Worm (Caenorhabditis elegans) whole organism, L4 larva: ENCODE data around the gene let-60.

Experiments
- ZK546.5 ChIP-seq, 2 experiments: sonication (generic microtip); optimal IDR thresholded peaks; 2 replicates each; lab custom pipeline; 2017; ENCODE audit warnings: missing biosample characterization in 2 of 2, missing genetic modification characterization in 2 of 2
- aha-1 ChIP-seq: fragments of 150-350 bp; peaks from one replicate; lab custom pipeline; 2014; ENCODE audit warnings: missing biosample characterization, missing genetic modification characterization
- ceh-82 ChIP-seq: sonication (generic microtip); optimal IDR thresholded peaks from 2 replicates; lab custom pipeline; 2017; ENCODE audit warnings: missing biosample characterization, missing genetic modification characterization
- ces-1 ChIP-seq: fragments of 150-350 bp; sonication (generic microtip); optimal IDR thresholded peaks from 4 replicates; lab custom pipeline; 2014; ENCODE audit warnings: missing biosample characterization, missing genetic modification reagents, missing genetic modification characterization
- jun-1 ChIP-seq: fragments of 150-350 bp; optimal IDR thresholded peaks from 2 replicates; lab custom pipeline; 2014; ENCODE audit warnings: missing biosample characterization, missing genetic modification reagents, missing genetic modification characterization
- lin-13 ChIP-seq: fragments of 150-350 bp; optimal IDR thresholded peaks from 2 replicates; lab custom pipeline; 2014; ENCODE audit warnings: missing biosample characterization, missing genetic modification reagents, missing genetic modification characterization
- mes-2 ChIP-seq: sonication (generic microtip); optimal IDR thresholded peaks from 2 replicates; lab custom pipeline; 2016; ENCODE audit warnings: missing genotype, mild to moderate bottlenecking, missing genetic modification characterization, missing compliant biosample characterization; ENCODE audit not compliant: poor library complexity, severe bottlenecking
- nhr-28 ChIP-seq: fragments of 150-350 bp; optimal IDR thresholded peaks from 2 replicates; lab custom pipeline; 2014; ENCODE audit warnings: missing biosample characterization, missing genetic modification characterization
- nhr-41 ChIP-seq: fragments of 200-800 bp; sonication (Bioruptor generic); IDR thresholded peaks from 2 replicates; pipeline ENCODE4 v1.3.6; 2022; ENCODE audit warnings: missing genetic modification reagents, missing genetic modification characterization, missing compliant biosample characterization
- skn-1 ChIP-seq: fragments of 150-350 bp; optimal IDR thresholded peaks from 2 replicates; lab custom pipeline; 2014; ENCODE audit warnings: missing biosample characterization, missing genetic modification characterization
- tra-1 ChIP-seq: fragments of 200-800 bp; sonication (Bioruptor generic); IDR thresholded peaks from 2 replicates; pipeline ENCODE4 v1.3.6; 2022; ENCODE audit warnings: missing genetic modification reagents, missing genetic modification characterization, missing compliant biosample characterization
- zag-1 ChIP-seq: fragments of 150-350 bp; optimal IDR thresholded peaks from 2 replicates; lab custom pipeline; 2014; ENCODE audit warnings: missing biosample characterization, missing genetic modification characterization

DNA sequence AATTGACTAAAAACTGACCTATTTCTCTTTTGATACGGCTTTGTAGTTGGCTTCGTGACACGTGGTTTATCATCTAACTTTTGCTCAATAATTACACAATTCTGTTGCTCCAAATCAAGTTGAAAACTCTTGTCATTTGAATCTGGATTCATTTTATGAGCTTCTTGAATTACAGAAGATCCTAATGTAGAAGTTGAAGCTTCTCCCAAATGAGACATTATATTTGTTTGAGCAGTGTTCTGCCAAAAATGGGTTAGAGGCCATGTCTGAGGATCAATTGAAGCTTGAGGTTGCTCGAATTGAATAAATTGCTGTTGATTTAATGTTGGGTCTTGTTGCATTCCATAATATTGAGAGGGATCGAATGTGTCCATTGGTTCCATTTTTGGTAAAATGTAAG lies 6.6 kb upstream of the let-60 start:
- TF ChIP-seq mes-2 (tag; lab: Kevin White, UChicago) (no peak), jun-1 (tag; lab: Kevin White, UChicago) (no peak), nhr-28 (tag; lab: Kevin White, UChicago) (no peak), ceh-82 (tag; lab: Kevin White, UChicago) (no peak), zag-1 (tag; lab: Kevin White, UChicago) (no peak), tra-1 (no peak), nhr-41 (GFP tag; lab: Robert Waterston, UW) (no peak), aha-1 (no peak), skn-1 (tag; lab: Kevin White, UChicago) (no peak), ZK546.5 (tag; optimal IDR thresholded peaks at IDR 0.05; lab: Kevin White, UChicago) (no peak), ces-1 (no peak), lin-13 (GFP tag; lab: Kevin White, UChicago) (no peak)
